Worm (Caenorhabditis elegans) whole organism, L4 larva: Measurements from ENCODE around the gene F55A11.1.

Experiments used
- D1046.2 ChIP-seq: fragments of 200-800 bp; sonication (Bioruptor generic); IDR thresholded peaks from 2 replicates; pipeline ENCODE4 v1.3.6; 2022; ENCODE audit warnings: missing genetic modification characterization, missing compliant biosample characterization
- F10B5.3 ChIP-seq: sonication (generic microtip); optimal IDR thresholded peaks from 2 replicates; lab custom pipeline; 2016; ENCODE audit warnings: mild to moderate bottlenecking, missing genetic modification characterization, missing compliant biosample characterization
- F37D6.2 ChIP-seq: sonication (generic microtip); optimal IDR thresholded peaks from 2 replicates; lab custom pipeline; 2016; ENCODE audit warnings: mild to moderate bottlenecking, missing genetic modification characterization, missing compliant biosample characterization
- F44E2.7 ChIP-seq: fragments of 200-800 bp; sonication (Bioruptor generic); IDR thresholded peaks from 2 replicates; pipeline ENCODE4 v2.1.2; 2022; ENCODE audit warnings: missing genetic modification characterization, missing compliant biosample characterization
- F49E8.2 ChIP-seq: sonication (generic microtip); optimal IDR thresholded peaks from 2 replicates; lab custom pipeline; 2016; ENCODE audit warnings: missing compliant biosample characterization, mild to moderate bottlenecking, missing genetic modification characterization, borderline replicate concordance
- R02D3.7 ChIP-seq: fragments of 150-350 bp; sonication (generic microtip); optimal IDR thresholded peaks from 3 replicates; lab custom pipeline; 2014; ENCODE audit warnings: missing biosample characterization, missing genetic modification characterization
- T20F7.1 ChIP-seq: fragments of 200-800 bp; sonication (Bioruptor generic); optimal IDR thresholded peaks from 2 replicates; lab custom pipeline; 2018; ENCODE audit warnings: mild to moderate bottlenecking, missing genetic modification characterization, missing compliant biosample characterization
- T26A8.4 ChIP-seq: fragments of 200-800 bp; sonication (Bioruptor generic); IDR thresholded peaks from 2 replicates; pipeline ENCODE4 v1.3.6; 2022; ENCODE audit warnings: missing genetic modification characterization, missing compliant biosample characterization
- Y105C5A.15 ChIP-seq: fragments of 200-800 bp; sonication (Bioruptor generic); IDR thresholded peaks from 2 replicates; pipeline ENCODE4 v1.3.6; 2022; ENCODE audit warnings: missing genetic modification characterization, missing compliant biosample characterization
- Y48G9A.11 ChIP-seq: fragments of 200-800 bp; sonication (Bioruptor generic); IDR thresholded peaks from 2 replicates; pipeline ENCODE4 v1.3.6; 2022; ENCODE audit warnings: missing genetic modification reagents, missing genetic modification characterization, missing compliant biosample characterization
- Y75B8A.6 ChIP-seq: fragments of 200-800 bp; sonication (Bioruptor generic); IDR thresholded peaks from 2 replicates; pipeline ENCODE4 v1.3.6; 2022; ENCODE audit warnings: missing genetic modification reagents, missing genetic modification characterization, missing compliant biosample characterization
- ZK546.5 ChIP-seq, 2 experiments: sonication (generic microtip); optimal IDR thresholded peaks; 2 replicates each; lab custom pipeline; 2017; ENCODE audit warnings: missing biosample characterization in 2 of 2, missing genetic modification characterization in 2 of 2
- ceh-20 ChIP-seq: fragments of 200-800 bp; sonication (Bioruptor generic); IDR thresholded peaks from 2 replicates; pipeline ENCODE4 v1.3.6; 2022; ENCODE audit warnings: missing genetic modification reagents, missing genetic modification characterization, missing compliant biosample characterization
- ceh-28 ChIP-seq: fragments of 150-350 bp; optimal IDR thresholded peaks from 2 replicates; lab custom pipeline; 2014; ENCODE audit warnings: missing biosample characterization, missing genetic modification reagents, missing genetic modification characterization
- ceh-44 ChIP-seq: fragments of 200-800 bp; sonication (Bioruptor generic); IDR thresholded peaks from 2 replicates; pipeline ENCODE4 v1.3.6; 2022; ENCODE audit warnings: missing genetic modification reagents, missing genetic modification characterization, missing compliant biosample characterization
- ces-1 ChIP-seq: fragments of 150-350 bp; sonication (generic microtip); optimal IDR thresholded peaks from 4 replicates; lab custom pipeline; 2014; ENCODE audit warnings: missing biosample characterization, missing genetic modification reagents, missing genetic modification characterization
- daf-12 ChIP-seq: fragments of 150-350 bp; optimal IDR thresholded peaks from 2 replicates; lab custom pipeline; 2014; ENCODE audit warnings: missing biosample characterization, missing genetic modification reagents, missing genetic modification characterization
- daf-16 ChIP-seq, 3 experiments: sonication (generic microtip); optimal IDR thresholded peaks; 2 replicates each; lab custom pipeline; 2016 to 2017; ENCODE audit warnings: missing genetic modification characterization in 3 of 3, missing genetic modification reagents in 3 of 3, mild to moderate bottlenecking in 2 of 3, missing compliant biosample characterization in 2 of 3, missing biosample characterization in 1 of 3, moderate library complexity in 1 of 3
- dmd-6 ChIP-seq: fragments of 200-800 bp; sonication (Bioruptor generic); IDR thresholded peaks from 2 replicates; pipeline ENCODE4 v1.3.6; 2022; ENCODE audit warnings: missing genetic modification reagents, missing genetic modification characterization, missing compliant biosample characterization
- dmd-9 ChIP-seq: fragments of 200-800 bp; sonication (Bioruptor generic); IDR thresholded peaks from 2 replicates; pipeline ENCODE4 v1.3.6; 2022; ENCODE audit warnings: missing genetic modification reagents, missing genetic modification characterization, missing compliant biosample characterization
- fos-1 ChIP-seq: fragments of 150-350 bp; optimal IDR thresholded peaks from 2 replicates; lab custom pipeline; 2014; ENCODE audit warnings: missing biosample characterization, missing genetic modification characterization
- hlh-11 ChIP-seq: fragments of 200-800 bp; sonication (Bioruptor generic); optimal IDR thresholded peaks from 2 replicates; lab custom pipeline; 2018; ENCODE audit warnings: mild to moderate bottlenecking, missing genetic modification characterization, missing compliant biosample characterization
- hlh-30 ChIP-seq: sonication (generic microtip); optimal IDR thresholded peaks from 2 replicates; lab custom pipeline; 2017; ENCODE audit warnings: antibody characterized with exemption, mild to moderate bottlenecking, missing genetic modification characterization, missing compliant biosample characterization; ENCODE audit not compliant: insufficient read depth
- jun-1 ChIP-seq: fragments of 150-350 bp; optimal IDR thresholded peaks from 2 replicates; lab custom pipeline; 2014; ENCODE audit warnings: missing biosample characterization, missing genetic modification reagents, missing genetic modification characterization
- lin-13 ChIP-seq: fragments of 150-350 bp; optimal IDR thresholded peaks from 2 replicates; lab custom pipeline; 2014; ENCODE audit warnings: missing biosample characterization, missing genetic modification reagents, missing genetic modification characterization
- lsy-2 ChIP-seq, 2 experiments: fragments of 150-350 bp in 1 of 2; sonication (generic microtip) in 1 of 2; optimal IDR thresholded peaks; 2 replicates each; lab custom pipeline; 2014 to 2017; ENCODE audit warnings: missing biosample characterization in 2 of 2, missing genetic modification characterization in 2 of 2
- mdl-1 ChIP-seq, 2 experiments: fragments of 150-350 bp in 1 of 2; sonication (generic microtip) in 1 of 2; optimal IDR thresholded peaks; 2 replicates each; lab custom pipeline; 2014 to 2017; ENCODE audit warnings: missing biosample characterization in 2 of 2, missing genetic modification characterization in 2 of 2
- mes-2 ChIP-seq: sonication (generic microtip); optimal IDR thresholded peaks from 2 replicates; lab custom pipeline; 2016; ENCODE audit warnings: missing genotype, mild to moderate bottlenecking, missing genetic modification characterization, missing compliant biosample characterization; ENCODE audit not compliant: poor library complexity, severe bottlenecking
- mxl-3 ChIP-seq: fragments of 200-800 bp; sonication (Bioruptor generic); optimal IDR thresholded peaks from 2 replicates; lab custom pipeline; 2018; ENCODE audit warnings: mild to moderate bottlenecking, missing genetic modification characterization, missing compliant biosample characterization
- nhr-237 ChIP-seq: sonication (generic microtip); optimal IDR thresholded peaks from 2 replicates; lab custom pipeline; 2017; ENCODE audit warnings: missing biosample characterization, missing genetic modification characterization
- nhr-25 ChIP-seq: sonication (generic microtip); optimal IDR thresholded peaks from 2 replicates; lab custom pipeline; 2017; ENCODE audit warnings: missing genetic modification characterization, mild to moderate bottlenecking, missing compliant biosample characterization, antibody characterized with exemption, moderate library complexity, borderline replicate concordance; ENCODE audit not compliant: insufficient read depth
- nhr-28 ChIP-seq: fragments of 150-350 bp; optimal IDR thresholded peaks from 2 replicates; lab custom pipeline; 2014; ENCODE audit warnings: missing biosample characterization, missing genetic modification characterization
- nhr-41 ChIP-seq: fragments of 200-800 bp; sonication (Bioruptor generic); IDR thresholded peaks from 2 replicates; pipeline ENCODE4 v1.3.6; 2022; ENCODE audit warnings: missing genetic modification reagents, missing genetic modification characterization, missing compliant biosample characterization
- nhr-48 ChIP-seq: sonication (generic microtip); optimal IDR thresholded peaks from 2 replicates; lab custom pipeline; 2016; ENCODE audit warnings: mild to moderate bottlenecking, missing genetic modification characterization, missing compliant biosample characterization
- nhr-77 ChIP-seq: fragments of 150-350 bp; optimal IDR thresholded peaks from 2 replicates; lab custom pipeline; 2014; ENCODE audit warnings: missing biosample characterization, missing genetic modification characterization
- pha-4 ChIP-seq, 2 experiments: fragments of 150-350 bp in 1 of 2; fragments of 200-800 bp in 1 of 2; sonication (Bioruptor generic) in 1 of 2; IDR thresholded peaks in 1 of 2; optimal IDR thresholded peaks in 1 of 2; 2 replicates each; pipeline versions ENCODE4 v1.3.6 to Lab custom; 2014 to 2022; ENCODE audit warnings: missing genetic modification characterization in 2 of 2, missing genetic modification reagents in 2 of 2, missing biosample characterization in 1 of 2, missing compliant biosample characterization in 1 of 2
- php-3 ChIP-seq: fragments of 200-800 bp; sonication (Bioruptor generic); IDR thresholded peaks from 2 replicates; pipeline ENCODE4 v1.3.6; 2022; ENCODE audit warnings: missing genetic modification reagents, missing genetic modification characterization, missing compliant biosample characterization
- pqm-1 ChIP-seq: sonication (generic microtip); optimal IDR thresholded peaks from 2 replicates; lab custom pipeline; 2017; ENCODE audit warnings: missing biosample characterization, missing genetic modification characterization
- rbr-2 ChIP-seq: sonication (generic microtip); optimal IDR thresholded peaks from 2 replicates; lab custom pipeline; 2016; ENCODE audit warnings: missing genotype, missing genetic modification characterization, missing compliant biosample characterization
- snpc-4 ChIP-seq: fragments of 150-350 bp; optimal IDR thresholded peaks from 2 replicates; lab custom pipeline; 2014; ENCODE audit warnings: missing biosample characterization, missing genetic modification characterization
- spr-3 ChIP-seq: fragments of 200-800 bp; sonication (Bioruptor generic); optimal IDR thresholded peaks from 2 replicates; lab custom pipeline; 2018; ENCODE audit warnings: mild to moderate bottlenecking, missing genetic modification characterization, missing compliant biosample characterization
- unc-130 ChIP-seq: sonication (generic microtip); optimal IDR thresholded peaks from 2 replicates; lab custom pipeline; 2016; ENCODE audit warnings: missing genetic modification reagents, missing genetic modification characterization, missing compliant biosample characterization
- unc-39 ChIP-seq: sonication (generic microtip); optimal IDR thresholded peaks from 2 replicates; lab custom pipeline; 2017; ENCODE audit warnings: missing biosample characterization, missing genetic modification characterization
- unc-62 ChIP-seq, 3 experiments: fragments of 150-350 bp in 1 of 3; sonication (generic microtip); optimal IDR thresholded peaks in 2 of 3; peaks in 1 of 3; 1 replicate in 1 of 3; 2 replicates in 2 of 3; lab custom pipeline; 2014 to 2017; ENCODE audit warnings: missing biosample characterization in 3 of 3, missing genetic modification characterization in 3 of 3, missing genetic modification reagents in 3 of 3, missing genotype in 1 of 3
- vab-7 ChIP-seq: fragments of 200-800 bp; sonication (Bioruptor generic); IDR thresholded peaks from 2 replicates; pipeline ENCODE4 v1.3.6; 2022; ENCODE audit warnings: missing genetic modification reagents, missing genetic modification characterization, missing compliant biosample characterization
- zag-1 ChIP-seq: fragments of 150-350 bp; optimal IDR thresholded peaks from 2 replicates; lab custom pipeline; 2014; ENCODE audit warnings: missing biosample characterization, missing genetic modification characterization
- zfp-2 ChIP-seq: sonication (generic microtip); optimal IDR thresholded peaks from 2 replicates; lab custom pipeline; 2016; ENCODE audit warnings: mild to moderate bottlenecking, missing genetic modification characterization, missing compliant biosample characterization
- zip-2 ChIP-seq: fragments of 150-350 bp; optimal IDR thresholded peaks from 2 replicates; lab custom pipeline; 2014; ENCODE audit warnings: missing biosample characterization, missing genetic modification characterization
- ztf-11 ChIP-seq: fragments of 150-350 bp; optimal IDR thresholded peaks from 2 replicates; lab custom pipeline; 2014; ENCODE audit warnings: missing biosample characterization, missing genetic modification characterization

The F55A11.1 gene

ce11 chrV:11764373-11764954, at the start of gene F55A11.1, which contains the start of gene syx-5:
Gene F55A11.1, minus strand, starts transcription at chrV:11764385.
Gene syx-5, plus strand, starts transcription at chrV:11764904.
- TF ChIP-seq zfp-2 (tag; lab: Kevin White, UChicago) (peak; percentile 12), nhr-41 (GFP tag; lab: Robert Waterston, UW) (no peak), Y75B8A.6 (GFP tag; lab: Robert Waterston, UW) (no peak), ztf-11 (tag; lab: Kevin White, UChicago) (no peak), daf-16 (GFP tag; optimal IDR thresholded peaks at IDR 0.05; lab: Kevin White, UChicago) (peak; percentile 50 to 89), daf-16 (tag; optimal IDR thresholded peaks at IDR 0.05; lab: Kevin White, UChicago) (peak; percentile 58), daf-12 (tag; lab: Kevin White, UChicago) (no peak), unc-62 (GFP tag; optimal IDR thresholded peaks at IDR 0.05 in 1 of 2; lab: Kevin White, UChicago) (no peak), unc-62 (tag; optimal IDR thresholded peaks at IDR 0.05; lab: Kevin White, UChicago) (no peak), nhr-48 (tag; lab: Kevin White, UChicago) (peak; percentile 87), zip-2 (tag; lab: Kevin White, UChicago) (peak; percentile 33), D1046.2 (GFP tag; lab: Robert Waterston, UW) (no peak), mdl-1 (tag; optimal IDR thresholded peaks at IDR 0.05; lab: Kevin White, UChicago) (peak in 1 of 2 experiments; percentile 84), ZK546.5 (tag; optimal IDR thresholded peaks at IDR 0.05; lab: Kevin White, UChicago) (no peak), lsy-2 (tag; optimal IDR thresholded peaks at IDR 0.05; lab: Kevin White, UChicago) (peak; percentile 99 to 100), dmd-9 (no peak), unc-130 (GFP tag; lab: Kevin White, UChicago) (peak; percentile 18), nhr-25 (tag; lab: Kevin White, UChicago) (no peak), ceh-44 (GFP tag; lab: Robert Waterston, UW) (no peak), F10B5.3 (peak; percentile 78), zag-1 (tag; lab: Kevin White, UChicago) (no peak), pqm-1 (tag; lab: Kevin White, UChicago) (peak; percentile 7), rbr-2 (tag; lab: Kevin White, UChicago) (peak; percentile 90), dmd-6 (peak; percentile 78), nhr-77 (peak; percentile 46), hlh-30 (peak; percentile 78), jun-1 (peak; percentile 10), pha-4 (GFP tag; IDR thresholded peaks at IDR 0.05; lab: Robert Waterston, UW) (peak; percentile 57), pha-4 (tag; optimal IDR thresholded peaks at IDR 0.05; lab: Kevin White, UChicago) (no peak), T20F7.1 (GFP tag; lab: Kevin White, UChicago) (peak; percentile 87), F49E8.2 (tag; lab: Kevin White, UChicago) (peak; percentile 9), mes-2 (tag; lab: Kevin White, UChicago) (peak; percentile 57), ceh-20 (GFP tag; lab: Robert Waterston, UW) (0 out of 2 replicates have a peak, but pooled peaks have one; percentile 45), spr-3 (GFP tag; lab: Kevin White, UChicago) (peak; percentile 78), nhr-237 (tag; lab: Kevin White, UChicago) (no peak), lin-13 (GFP tag; lab: Kevin White, UChicago) (peak; percentile 71), F44E2.7 (GFP tag; lab: Robert Waterston, UW) (no peak), Y48G9A.11 (GFP tag; lab: Robert Waterston, UW) (no peak), F37D6.2 (tag; lab: Kevin White, UChicago) (peak; percentile 75), vab-7 (GFP tag; lab: Robert Waterston, UW) (peak; percentile 32; the same call in 1 of the 2 replicates), ces-1 (GFP tag; lab: Kevin White, UChicago) (peak; percentile 16), php-3 (GFP tag; lab: Robert Waterston, UW) (peak; percentile 64), mxl-3 (GFP tag; lab: Kevin White, UChicago) (peak; percentile 97), T26A8.4 (GFP tag; lab: Robert Waterston, UW) (peak; percentile 85), hlh-11 (tag; lab: Kevin White, UChicago) (peak; percentile 86), nhr-28 (tag; lab: Kevin White, UChicago) (peak; percentile 43), snpc-4 (tag; lab: Kevin White, UChicago) (no peak), fos-1 (no peak), R02D3.7 (tag; lab: Kevin White, UChicago) (peak; percentile 84), unc-39 (tag; lab: Kevin White, UChicago) (no peak), Y105C5A.15 (GFP tag; lab: Robert Waterston, UW) (no peak), ceh-28 (no peak)
